Fruit fly (Drosophila melanogaster): ENCODE results near the gene Drs.

dm6 chr3L:3328771-3329170 lies 40.6 kb upstream of the Drs start, which contains the start of gene Strip:
- TF ChIP-seq CG33017 (tag; optimal IDR thresholded peaks at IDR 0.05) (no peak), bab1 (GFP tag; optimal IDR thresholded peaks at IDR 0.05) (no peak)
